Worm (Caenorhabditis elegans) whole organism, L4 larva: Measurements from ENCODE around the gene nhr-128.

Experiments
- D1046.2 ChIP-seq: fragments of 200-800 bp; sonication (Bioruptor generic); IDR thresholded peaks from 2 replicates; pipeline ENCODE4 v1.3.6; 2022; ENCODE audit warnings: missing genetic modification characterization, missing compliant biosample characterization
- R02D3.7 ChIP-seq: fragments of 150-350 bp; sonication (generic microtip); optimal IDR thresholded peaks from 3 replicates; lab custom pipeline; 2014; ENCODE audit warnings: missing biosample characterization, missing genetic modification characterization
- Y105C5A.15 ChIP-seq: fragments of 200-800 bp; sonication (Bioruptor generic); IDR thresholded peaks from 2 replicates; pipeline ENCODE4 v1.3.6; 2022; ENCODE audit warnings: missing genetic modification characterization, missing compliant biosample characterization
- Y48G9A.11 ChIP-seq: fragments of 200-800 bp; sonication (Bioruptor generic); IDR thresholded peaks from 2 replicates; pipeline ENCODE4 v1.3.6; 2022; ENCODE audit warnings: missing genetic modification reagents, missing genetic modification characterization, missing compliant biosample characterization
- Y75B8A.6 ChIP-seq: fragments of 200-800 bp; sonication (Bioruptor generic); IDR thresholded peaks from 2 replicates; pipeline ENCODE4 v1.3.6; 2022; ENCODE audit warnings: missing genetic modification reagents, missing genetic modification characterization, missing compliant biosample characterization
- aha-1 ChIP-seq: fragments of 150-350 bp; peaks from one replicate; lab custom pipeline; 2014; ENCODE audit warnings: missing biosample characterization, missing genetic modification characterization
- arid-1 ChIP-seq: fragments of 200-800 bp; sonication (Bioruptor generic); conservative IDR thresholded peaks from 2 replicates; pipeline ENCODE4 v1.3.6; 2022; ENCODE audit warnings: missing genetic modification reagents, missing genetic modification characterization, missing compliant biosample characterization
- attf-4 ChIP-seq: sonication (generic microtip); optimal IDR thresholded peaks from 3 replicates; lab custom pipeline; 2017; ENCODE audit warnings: missing biosample characterization, missing genetic modification characterization
- ceh-44 ChIP-seq: fragments of 200-800 bp; sonication (Bioruptor generic); IDR thresholded peaks from 2 replicates; pipeline ENCODE4 v1.3.6; 2022; ENCODE audit warnings: missing genetic modification reagents, missing genetic modification characterization, missing compliant biosample characterization
- ceh-62 ChIP-seq: sonication (generic microtip); optimal IDR thresholded peaks from 2 replicates; lab custom pipeline; 2017; ENCODE audit warnings: missing biosample characterization, missing genetic modification characterization
- ceh-82 ChIP-seq: sonication (generic microtip); optimal IDR thresholded peaks from 2 replicates; lab custom pipeline; 2017; ENCODE audit warnings: missing biosample characterization, missing genetic modification characterization
- cey-2 ChIP-seq: sonication (generic microtip); optimal IDR thresholded peaks from 3 replicates; lab custom pipeline; 2017; ENCODE audit warnings: missing genetic modification characterization, mild to moderate bottlenecking, missing compliant biosample characterization, antibody characterized with exemption, borderline replicate concordance; ENCODE audit not compliant: insufficient read depth
- daf-12 ChIP-seq: fragments of 150-350 bp; optimal IDR thresholded peaks from 2 replicates; lab custom pipeline; 2014; ENCODE audit warnings: missing biosample characterization, missing genetic modification reagents, missing genetic modification characterization
- daf-16 ChIP-seq, 3 experiments: sonication (generic microtip); optimal IDR thresholded peaks; 2 replicates each; lab custom pipeline; 2016 to 2017; ENCODE audit warnings: missing genetic modification characterization in 3 of 3, missing genetic modification reagents in 3 of 3, mild to moderate bottlenecking in 2 of 3, missing compliant biosample characterization in 2 of 3, missing biosample characterization in 1 of 3, moderate library complexity in 1 of 3
- dmd-6 ChIP-seq: fragments of 200-800 bp; sonication (Bioruptor generic); IDR thresholded peaks from 2 replicates; pipeline ENCODE4 v1.3.6; 2022; ENCODE audit warnings: missing genetic modification reagents, missing genetic modification characterization, missing compliant biosample characterization
- dmd-8 ChIP-seq: fragments of 200-800 bp; sonication (Bioruptor generic); IDR thresholded peaks from 2 replicates; pipeline ENCODE4 v1.3.6; 2022; ENCODE audit warnings: missing genetic modification characterization, missing compliant biosample characterization
- duxl-1 ChIP-seq: sonication (generic microtip); optimal IDR thresholded peaks from 2 replicates; lab custom pipeline; 2016; ENCODE audit warnings: mild to moderate bottlenecking, missing genetic modification characterization, moderate library complexity, missing compliant biosample characterization; ENCODE audit not compliant: poor library complexity
- dve-1 ChIP-seq: sonication (generic microtip); optimal IDR thresholded peaks from 2 replicates; lab custom pipeline; 2017; ENCODE audit warnings: antibody characterized with exemption, mild to moderate bottlenecking, missing genetic modification characterization, missing compliant biosample characterization; ENCODE audit not compliant: insufficient read depth
- egl-43 ChIP-seq: fragments of 200-800 bp; sonication (Bioruptor generic); IDR thresholded peaks from 2 replicates; pipeline ENCODE4 v1.3.6; 2022; ENCODE audit warnings: missing genetic modification reagents, missing genetic modification characterization, missing compliant biosample characterization
- fos-1 ChIP-seq: fragments of 150-350 bp; optimal IDR thresholded peaks from 2 replicates; lab custom pipeline; 2014; ENCODE audit warnings: missing biosample characterization, missing genetic modification characterization
- hlh-11 ChIP-seq: fragments of 200-800 bp; sonication (Bioruptor generic); optimal IDR thresholded peaks from 2 replicates; lab custom pipeline; 2018; ENCODE audit warnings: mild to moderate bottlenecking, missing genetic modification characterization, missing compliant biosample characterization
- hmg-1.1 ChIP-seq: fragments of 200-800 bp; sonication (Bioruptor generic); IDR thresholded peaks from 2 replicates; pipeline ENCODE4 v1.3.6; 2022; ENCODE audit warnings: missing genetic modification reagents, missing genetic modification characterization, missing compliant biosample characterization
- jun-1 ChIP-seq: fragments of 150-350 bp; optimal IDR thresholded peaks from 2 replicates; lab custom pipeline; 2014; ENCODE audit warnings: missing biosample characterization, missing genetic modification reagents, missing genetic modification characterization
- lin-1 ChIP-seq: fragments of 200-800 bp; sonication (Bioruptor generic); IDR thresholded peaks from 2 replicates; pipeline ENCODE4 v1.3.6; 2022; ENCODE audit warnings: missing genetic modification reagents, missing genetic modification characterization, missing compliant biosample characterization
- lin-29 ChIP-seq: fragments of 200-800 bp; sonication (Bioruptor generic); IDR thresholded peaks from 2 replicates; pipeline ENCODE4 v1.3.6; 2022; ENCODE audit warnings: missing genetic modification reagents, missing genetic modification characterization, missing compliant biosample characterization
- lin-39 ChIP-seq: fragments of 150-350 bp; optimal IDR thresholded peaks from 2 replicates; lab custom pipeline; 2014; ENCODE audit warnings: missing biosample characterization, missing genetic modification reagents, missing genetic modification characterization
- lir-3 ChIP-seq: sonication (generic microtip); optimal IDR thresholded peaks from 2 replicates; lab custom pipeline; 2016; ENCODE audit warnings: mild to moderate bottlenecking, missing genetic modification characterization, missing compliant biosample characterization
- madf-5 ChIP-seq, 2 experiments: fragments of 200-800 bp; sonication (Bioruptor generic); IDR thresholded peaks; 2 replicates each; pipeline ENCODE4 v1.3.6; 2022; ENCODE audit warnings: missing compliant biosample characterization in 2 of 2, missing genetic modification characterization in 2 of 2
- mep-1 ChIP-seq: fragments of 150-350 bp; sonication (generic microtip); optimal IDR thresholded peaks from 3 replicates; lab custom pipeline; 2014; ENCODE audit warnings: missing biosample characterization, missing genetic modification characterization
- mxl-2 ChIP-seq: fragments of 200-800 bp; sonication (Bioruptor generic); conservative IDR thresholded peaks from 2 replicates; pipeline ENCODE4 v1.3.6; 2022; ENCODE audit warnings: missing genetic modification reagents, missing genetic modification characterization, missing compliant biosample characterization
- nhr-10 ChIP-seq: fragments of 150-350 bp; optimal IDR thresholded peaks from 2 replicates; lab custom pipeline; 2014; ENCODE audit warnings: missing biosample characterization, missing genetic modification characterization
- nhr-237 ChIP-seq: sonication (generic microtip); optimal IDR thresholded peaks from 2 replicates; lab custom pipeline; 2017; ENCODE audit warnings: missing biosample characterization, missing genetic modification characterization
- nhr-28 ChIP-seq: fragments of 150-350 bp; optimal IDR thresholded peaks from 2 replicates; lab custom pipeline; 2014; ENCODE audit warnings: missing biosample characterization, missing genetic modification characterization
- nhr-42 ChIP-seq: fragments of 200-800 bp; sonication (Bioruptor generic); IDR thresholded peaks from 2 replicates; pipeline ENCODE4 v1.3.6; 2022; ENCODE audit warnings: missing genetic modification characterization, missing compliant biosample characterization
- php-3 ChIP-seq: fragments of 200-800 bp; sonication (Bioruptor generic); IDR thresholded peaks from 2 replicates; pipeline ENCODE4 v1.3.6; 2022; ENCODE audit warnings: missing genetic modification reagents, missing genetic modification characterization, missing compliant biosample characterization
- pqm-1 ChIP-seq: sonication (generic microtip); optimal IDR thresholded peaks from 2 replicates; lab custom pipeline; 2017; ENCODE audit warnings: missing biosample characterization, missing genetic modification characterization
- saeg-2 ChIP-seq: fragments of 200-800 bp; sonication (Bioruptor generic); IDR thresholded peaks from 2 replicates; pipeline ENCODE4 v1.3.6; 2022; ENCODE audit warnings: missing genetic modification reagents, missing genetic modification characterization, missing compliant biosample characterization
- sdz-12 ChIP-seq: fragments of 200-800 bp; sonication (Bioruptor generic); optimal IDR thresholded peaks from 2 replicates; lab custom pipeline; 2018; ENCODE audit warnings: mild to moderate bottlenecking, missing genetic modification characterization, missing compliant biosample characterization
- set-16 ChIP-seq: fragments of 200-800 bp; sonication (Bioruptor generic); IDR thresholded peaks from 2 replicates; pipeline ENCODE4 v1.3.6; 2022; ENCODE audit warnings: missing genetic modification reagents, missing genetic modification characterization, missing compliant biosample characterization
- spr-1 ChIP-seq: sonication (generic microtip); optimal IDR thresholded peaks from 2 replicates; lab custom pipeline; 2016; ENCODE audit warnings: mild to moderate bottlenecking, missing genetic modification characterization, missing compliant biosample characterization
- tag-97 ChIP-seq: fragments of 200-800 bp; sonication (Bioruptor generic); IDR thresholded peaks from 2 replicates; pipeline ENCODE4 v1.3.6; 2022; ENCODE audit warnings: missing genetic modification characterization, missing compliant biosample characterization
- tra-1 ChIP-seq: fragments of 200-800 bp; sonication (Bioruptor generic); IDR thresholded peaks from 2 replicates; pipeline ENCODE4 v1.3.6; 2022; ENCODE audit warnings: missing genetic modification reagents, missing genetic modification characterization, missing compliant biosample characterization
- unc-39 ChIP-seq: sonication (generic microtip); optimal IDR thresholded peaks from 2 replicates; lab custom pipeline; 2017; ENCODE audit warnings: missing biosample characterization, missing genetic modification characterization
- vab-7 ChIP-seq: fragments of 200-800 bp; sonication (Bioruptor generic); IDR thresholded peaks from 2 replicates; pipeline ENCODE4 v1.3.6; 2022; ENCODE audit warnings: missing genetic modification reagents, missing genetic modification characterization, missing compliant biosample characterization
- zfp-2 ChIP-seq: sonication (generic microtip); optimal IDR thresholded peaks from 2 replicates; lab custom pipeline; 2016; ENCODE audit warnings: mild to moderate bottlenecking, missing genetic modification characterization, missing compliant biosample characterization
- zip-11 ChIP-seq: fragments of 200-800 bp; sonication (Bioruptor generic); IDR thresholded peaks from 2 replicates; pipeline ENCODE4 v1.3.6; 2022; ENCODE audit warnings: missing genetic modification characterization, missing compliant biosample characterization
- ztf-7 ChIP-seq: fragments of 150-350 bp; optimal IDR thresholded peaks from 2 replicates; lab custom pipeline; 2014; ENCODE audit warnings: missing biosample characterization, missing genetic modification characterization

Gene nhr-128

DNA sequence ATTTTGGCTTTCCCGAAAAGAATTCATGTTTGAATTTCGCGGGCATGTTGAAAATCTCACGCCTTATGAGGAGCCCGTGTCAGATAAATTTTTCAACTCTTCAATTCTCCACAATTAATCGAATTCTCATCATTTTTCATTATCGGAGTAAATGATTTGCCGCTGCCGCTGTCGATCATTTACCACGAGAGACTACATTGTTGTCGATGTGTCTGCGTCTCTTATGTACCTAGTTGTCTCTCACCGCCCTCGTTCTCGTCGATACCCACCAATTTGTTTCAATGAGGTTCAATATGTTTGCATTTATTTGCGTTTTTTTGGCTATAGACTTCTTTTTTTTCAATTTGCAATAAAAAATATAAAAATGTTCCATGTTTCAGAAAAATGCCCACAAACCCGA is 29.7 kb upstream of the nhr-128 start, which contains the start of gene nhr-13 (continued):
- TF ChIP-seq lir-3 (tag; lab: Kevin White, UChicago) (no peak), tag-97 (no peak), dmd-8 (no peak), Y48G9A.11 (no peak), dmd-6 (peak; percentile 61), tra-1 (GFP tag; lab: Robert Waterston, UW) (no peak), cey-2 (tag; lab: Kevin White, UChicago) (no peak), jun-1 (tag; lab: Kevin White, UChicago) (no peak), pqm-1 (tag; lab: Kevin White, UChicago) (no peak), attf-4 (no peak), hlh-11 (tag; lab: Kevin White, UChicago) (peak; percentile 35), ceh-82 (no peak), daf-12 (tag; lab: Kevin White, UChicago) (no peak)

DNA sequence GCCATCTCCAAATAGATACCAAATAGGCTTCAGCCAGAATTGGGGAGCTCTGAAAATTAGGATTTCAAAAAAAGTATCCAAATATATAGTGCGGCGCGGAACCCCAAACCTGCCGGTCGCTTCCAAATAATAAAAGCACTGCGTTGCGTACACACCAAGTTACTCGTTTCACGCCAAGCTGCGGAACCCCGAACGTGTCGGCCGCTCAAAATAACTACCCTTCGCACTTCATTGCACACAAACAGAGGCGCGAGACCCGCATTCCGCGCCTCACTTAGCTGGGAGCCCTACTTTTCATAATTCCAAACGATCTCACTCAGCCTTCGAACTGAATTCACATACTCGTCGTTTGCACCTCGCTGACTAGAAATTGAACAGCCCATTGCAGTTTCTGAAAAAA is 22.3 kb upstream of the nhr-128 start:
- TF ChIP-seq lin-1 (GFP tag; lab: Robert Waterston, UW) (no peak), mxl-2 (GFP tag; lab: Robert Waterston, UW) (no peak), Y105C5A.15 (GFP tag; lab: Robert Waterston, UW) (no peak), daf-16 (GFP tag; optimal IDR thresholded peaks at IDR 0.05; lab: Kevin White, UChicago) (no peak), daf-16 (tag; optimal IDR thresholded peaks at IDR 0.05; lab: Kevin White, UChicago) (no peak), dmd-8 (no peak), php-3 (GFP tag; lab: Robert Waterston, UW) (no peak), sdz-12 (no peak), pqm-1 (tag; lab: Kevin White, UChicago) (no peak), Y75B8A.6 (GFP tag; lab: Robert Waterston, UW) (no peak), mep-1 (tag; lab: Kevin White, UChicago) (no peak), duxl-1 (no peak), ztf-7 (tag; lab: Kevin White, UChicago) (no peak), ceh-62 (no peak)

DNA sequence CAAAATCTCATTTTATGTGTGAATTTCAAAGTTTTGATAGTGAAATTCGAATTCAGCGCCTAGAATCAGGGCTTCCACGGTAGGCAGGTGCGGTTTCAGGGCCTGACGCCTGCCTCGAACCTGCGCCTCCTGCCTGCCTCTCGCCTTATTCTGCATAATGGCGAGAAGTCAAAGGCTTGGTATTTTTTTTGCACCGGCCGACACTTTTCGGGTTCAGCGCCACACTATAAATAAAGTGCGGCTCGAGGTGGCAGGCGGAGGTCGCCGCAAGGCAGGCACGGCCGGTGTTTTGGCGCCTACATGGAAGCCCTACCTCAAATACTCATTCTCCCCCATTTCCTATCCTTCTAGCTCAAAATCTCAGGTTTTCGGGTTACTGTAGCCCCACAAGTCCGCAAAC is 21.5 kb upstream of the nhr-128 start:
- TF ChIP-seq egl-43 (0 out of 2 replicates have a peak, but pooled peaks have one; percentile 3), zfp-2 (tag; lab: Kevin White, UChicago) (no peak), fos-1 (no peak), Y48G9A.11 (no peak), set-16 (GFP tag; lab: Robert Waterston, UW) (peak; percentile 69; the same call in 1 of the 2 replicates), aha-1 (tag; lab: Kevin White, UChicago) (no peak), dve-1 (no peak), nhr-10 (no peak)

DNA sequence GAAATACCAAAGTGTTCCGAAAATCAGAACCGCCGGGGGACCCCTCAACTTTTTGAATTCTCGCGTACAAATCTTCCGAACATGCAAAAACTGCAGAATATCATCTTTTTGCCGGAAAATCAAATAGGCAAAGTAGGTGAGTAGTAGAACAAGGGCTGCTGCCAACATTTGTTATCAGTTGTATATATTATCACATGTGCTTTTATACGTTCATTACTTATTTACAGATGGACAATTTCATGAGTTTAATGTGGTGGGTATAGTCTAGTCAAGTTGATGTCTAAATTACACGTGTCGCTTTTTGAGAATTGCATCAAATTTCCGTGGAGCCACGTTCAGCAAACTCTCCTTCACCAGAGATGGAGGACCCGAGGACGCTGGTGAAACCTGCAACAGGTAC is 20.6 kb upstream of the nhr-128 start, which contains the start of gene cyp-32B1:
Gene cyp-32B1 (minus strand): TSS at position 176 of the 400 bp plus-strand sequence.
- TF ChIP-seq tag-97 (no peak), R02D3.7 (no peak), hlh-11 (tag; lab: Kevin White, UChicago) (peak; percentile 2), saeg-2 (GFP tag; lab: Robert Waterston, UW) (no peak), spr-1 (tag; lab: Kevin White, UChicago) (no peak), Y75B8A.6 (GFP tag; lab: Robert Waterston, UW) (no peak), daf-16 (GFP tag; optimal IDR thresholded peaks at IDR 0.05; lab: Kevin White, UChicago) (no peak), daf-16 (tag; optimal IDR thresholded peaks at IDR 0.05; lab: Kevin White, UChicago) (peak; percentile 67), madf-5 (GFP tag; IDR thresholded peaks at IDR 0.05; lab: Robert Waterston, UW) (no peak), nhr-42 (GFP tag; lab: Robert Waterston, UW) (no peak), vab-7 (no peak), lin-39 (tag; lab: Kevin White, UChicago) (no peak), Y105C5A.15 (GFP tag; lab: Robert Waterston, UW) (no peak), jun-1 (tag; lab: Kevin White, UChicago) (no peak), pqm-1 (tag; lab: Kevin White, UChicago) (peak; percentile 29), dve-1 (peak; percentile 52), lin-29 (GFP tag; lab: Robert Waterston, UW) (no peak), zip-11 (GFP tag; lab: Robert Waterston, UW) (no peak), hmg-1.1 (no peak), unc-39 (tag; lab: Kevin White, UChicago) (no peak), daf-12 (tag; lab: Kevin White, UChicago) (no peak), php-3 (GFP tag; lab: Robert Waterston, UW) (0 out of 2 replicates have a peak, but pooled peaks have one; percentile 35), nhr-237 (tag; lab: Kevin White, UChicago) (no peak), nhr-28 (tag; lab: Kevin White, UChicago) (peak; percentile 37), arid-1 (GFP tag; lab: Robert Waterston, UW) (no peak), D1046.2 (no peak), ceh-44 (GFP tag; lab: Robert Waterston, UW) (no peak)
